Worm (Caenorhabditis elegans) whole organism, L3 larva: ENCODE data around the gene cyp-13A12.

ENCODE experiments used
- R02D3.7 ChIP-seq: fragments of 150-350 bp; optimal IDR thresholded peaks from 2 replicates; lab custom pipeline; 2014; ENCODE audit warnings: missing biosample characterization, missing genetic modification characterization
- ZK546.5 ChIP-seq: sonication (generic microtip); optimal IDR thresholded peaks from 2 replicates; lab custom pipeline; 2017; ENCODE audit warnings: missing biosample characterization, missing genetic modification characterization
- aly-2 ChIP-seq: fragments of 150-350 bp; optimal IDR thresholded peaks from 2 replicates; lab custom pipeline; 2014; ENCODE audit warnings: missing biosample characterization, missing genetic modification characterization
- ama-1 ChIP-seq: fragments of 150-350 bp; optimal IDR thresholded peaks from 2 replicates; lab custom pipeline; 2018
- ceh-16 ChIP-seq: sonication (generic microtip); optimal IDR thresholded peaks from 2 replicates; lab custom pipeline; 2017; ENCODE audit warnings: missing biosample characterization, missing genetic modification characterization
- ceh-28 ChIP-seq: fragments of 150-350 bp; optimal IDR thresholded peaks from 2 replicates; lab custom pipeline; 2014; ENCODE audit warnings: missing biosample characterization, missing genetic modification reagents, missing genetic modification characterization
- ceh-82 ChIP-seq: fragments of 150-350 bp; optimal IDR thresholded peaks from 2 replicates; lab custom pipeline; 2014; ENCODE audit warnings: missing biosample characterization, missing genetic modification characterization
- ceh-9 ChIP-seq: sonication (generic microtip); optimal IDR thresholded peaks from 2 replicates; lab custom pipeline; 2018; ENCODE audit warnings: missing biosample characterization, missing genetic modification characterization
- daf-12 ChIP-seq: fragments of 150-350 bp; optimal IDR thresholded peaks from 2 replicates; lab custom pipeline; 2014; ENCODE audit warnings: missing biosample characterization, missing genetic modification reagents, missing genetic modification characterization
- egl-27 ChIP-seq: sonication (generic microtip); optimal IDR thresholded peaks from 4 replicates; lab custom pipeline; 2017; ENCODE audit warnings: missing biosample characterization, missing genetic modification reagents, missing genetic modification characterization
- egl-5 ChIP-seq: fragments of 150-350 bp; optimal IDR thresholded peaks from 2 replicates; lab custom pipeline; 2017; ENCODE audit warnings: missing biosample characterization, missing genetic modification reagents, missing genetic modification characterization, inconsistent platforms
- elt-1 ChIP-seq: fragments of 150-350 bp; optimal IDR thresholded peaks from 2 replicates; lab custom pipeline; 2014; ENCODE audit warnings: missing biosample characterization, missing genetic modification characterization
- elt-2 ChIP-seq: sonication (generic microtip); optimal IDR thresholded peaks from 2 replicates; lab custom pipeline; 2016; ENCODE audit warnings: missing genetic modification reagents, mild to moderate bottlenecking, missing genetic modification characterization, missing compliant biosample characterization
- elt-3 ChIP-seq, 3 experiments: fragments of 150-350 bp in 1 of 3; sonication (generic microtip) in 2 of 3; optimal IDR thresholded peaks; 2 replicates in 2 of 3; 4 replicates in 1 of 3; lab custom pipeline; 2014 to 2017; ENCODE audit warnings: missing biosample characterization in 3 of 3, missing genetic modification characterization in 3 of 3
- eor-1 ChIP-seq, 2 experiments: fragments of 150-350 bp; optimal IDR thresholded peaks; 2 replicates each; lab custom pipeline; 2014 to 2018; ENCODE audit warnings: missing biosample characterization in 2 of 2, missing genetic modification characterization in 2 of 2
- fkh-10 ChIP-seq: sonication (generic microtip); optimal IDR thresholded peaks from 2 replicates; lab custom pipeline; 2017; ENCODE audit warnings: missing biosample characterization, missing genetic modification reagents, missing genetic modification characterization
- fkh-2 ChIP-seq: fragments of 150-350 bp; optimal IDR thresholded peaks from 2 replicates; lab custom pipeline; 2014; ENCODE audit warnings: missing biosample characterization, missing genetic modification reagents, missing genetic modification characterization
- fos-1 ChIP-seq: fragments of 150-350 bp; optimal IDR thresholded peaks from 2 replicates; lab custom pipeline; 2014; ENCODE audit warnings: missing biosample characterization, missing genetic modification characterization
- hmg-11 ChIP-seq: sonication (generic microtip); optimal IDR thresholded peaks from 2 replicates; lab custom pipeline; 2016; ENCODE audit warnings: missing genetic modification characterization, missing compliant biosample characterization
- jun-1 ChIP-seq: fragments of 150-350 bp; optimal IDR thresholded peaks from 2 replicates; lab custom pipeline; 2014; ENCODE audit warnings: missing biosample characterization, missing genetic modification reagents, missing genetic modification characterization
- lin-15B ChIP-seq: fragments of 150-350 bp; optimal IDR thresholded peaks from 2 replicates; lab custom pipeline; 2014; ENCODE audit warnings: missing biosample characterization, missing genetic modification characterization
- lin-39 ChIP-seq: fragments of 150-350 bp; optimal IDR thresholded peaks from 2 replicates; lab custom pipeline; 2018; ENCODE audit warnings: missing biosample characterization, missing genetic modification reagents, missing genetic modification characterization
- lsy-12 ChIP-seq: sonication (generic microtip); optimal IDR thresholded peaks from 2 replicates; lab custom pipeline; 2016; ENCODE audit warnings: mild to moderate bottlenecking, missing genetic modification characterization, missing compliant biosample characterization
- mdl-1 ChIP-seq: fragments of 150-350 bp; optimal IDR thresholded peaks from 2 replicates; lab custom pipeline; 2014; ENCODE audit warnings: missing biosample characterization, missing genetic modification characterization
- mml-1 ChIP-seq: fragments of 150-350 bp; sonication (generic microtip); optimal IDR thresholded peaks from 3 replicates; lab custom pipeline; 2014; ENCODE audit warnings: missing biosample characterization, missing genetic modification characterization
- nfya-1 ChIP-seq: sonication (generic microtip); optimal IDR thresholded peaks from 2 replicates; lab custom pipeline; 2017; ENCODE audit warnings: missing genetic modification characterization, mild to moderate bottlenecking, missing compliant biosample characterization, antibody characterized with exemption, moderate library complexity; ENCODE audit not compliant: insufficient read depth
- nhr-11 ChIP-seq: fragments of 150-350 bp; optimal IDR thresholded peaks from 2 replicates; lab custom pipeline; 2014; ENCODE audit warnings: missing biosample characterization, missing genetic modification characterization
- nhr-12 ChIP-seq: fragments of 150-350 bp; optimal IDR thresholded peaks from 2 replicates; lab custom pipeline; 2014; ENCODE audit warnings: missing biosample characterization, missing genetic modification characterization
- nhr-23 ChIP-seq: fragments of 150-350 bp; optimal IDR thresholded peaks from 2 replicates; lab custom pipeline; 2014; ENCODE audit warnings: missing biosample characterization, missing genetic modification reagents, missing genetic modification characterization
- nhr-237 ChIP-seq: fragments of 150-350 bp; optimal IDR thresholded peaks from 2 replicates; lab custom pipeline; 2014; ENCODE audit warnings: missing biosample characterization, missing genetic modification characterization
- nhr-25 ChIP-seq: sonication (generic microtip); optimal IDR thresholded peaks from 2 replicates; lab custom pipeline; 2017; ENCODE audit warnings: missing biosample characterization, missing genetic modification characterization
- nhr-28 ChIP-seq: fragments of 150-350 bp; optimal IDR thresholded peaks from 2 replicates; lab custom pipeline; 2014; ENCODE audit warnings: missing biosample characterization, missing genetic modification characterization
- nhr-43 ChIP-seq: sonication (generic microtip); optimal IDR thresholded peaks from 2 replicates; lab custom pipeline; 2016; ENCODE audit warnings: mild to moderate bottlenecking, missing genetic modification characterization, missing compliant biosample characterization; ENCODE audit not compliant: poor library complexity, severe bottlenecking
- nhr-67 ChIP-seq: fragments of 150-350 bp; optimal IDR thresholded peaks from 2 replicates; lab custom pipeline; 2014; ENCODE audit warnings: missing biosample characterization, missing genetic modification characterization
- nhr-76 ChIP-seq: fragments of 150-350 bp; sonication (generic microtip); optimal IDR thresholded peaks from 5 replicates; lab custom pipeline; 2014; ENCODE audit warnings: missing biosample characterization, missing genetic modification characterization
- nhr-77 ChIP-seq: fragments of 150-350 bp; optimal IDR thresholded peaks from 2 replicates; lab custom pipeline; 2014; ENCODE audit warnings: missing biosample characterization, missing genetic modification characterization
- pha-4 ChIP-seq: fragments of 150-350 bp; optimal IDR thresholded peaks from 2 replicates; lab custom pipeline; 2014; ENCODE audit warnings: missing biosample characterization, missing genetic modification reagents, missing genetic modification characterization
- pqm-1 ChIP-seq: fragments of 150-350 bp; optimal IDR thresholded peaks from 2 replicates; lab custom pipeline; 2017; ENCODE audit warnings: missing biosample characterization, missing genetic modification characterization, inconsistent platforms
- sea-2 ChIP-seq: fragments of 150-350 bp; sonication (generic microtip); optimal IDR thresholded peaks from 4 replicates; lab custom pipeline; 2014; ENCODE audit warnings: missing biosample characterization, missing genetic modification reagents, missing genetic modification characterization
- skn-1 ChIP-seq: fragments of 150-350 bp; optimal IDR thresholded peaks from 2 replicates; lab custom pipeline; 2014; ENCODE audit warnings: missing biosample characterization, missing genetic modification characterization
- snpc-4 ChIP-seq: fragments of 150-350 bp; optimal IDR thresholded peaks from 2 replicates; lab custom pipeline; 2014; ENCODE audit warnings: missing biosample characterization, missing genetic modification characterization
- tbx-2 ChIP-seq: sonication (generic microtip); optimal IDR thresholded peaks from 2 replicates; lab custom pipeline; 2016; ENCODE audit warnings: mild to moderate bottlenecking, missing genetic modification characterization, missing compliant biosample characterization
- unc-39 ChIP-seq: sonication (generic microtip); optimal IDR thresholded peaks from 4 replicates; lab custom pipeline; 2017; ENCODE audit warnings: missing biosample characterization, missing genetic modification characterization
- unc-62 ChIP-seq: fragments of 150-350 bp; sonication (generic microtip); optimal IDR thresholded peaks from 4 replicates; lab custom pipeline; 2014; ENCODE audit warnings: missing biosample characterization, missing genetic modification reagents, missing genetic modification characterization
- zag-1 ChIP-seq: fragments of 150-350 bp; optimal IDR thresholded peaks from 2 replicates; lab custom pipeline; 2014; ENCODE audit warnings: missing biosample characterization, missing genetic modification characterization
- ztf-11 ChIP-seq: fragments of 150-350 bp; optimal IDR thresholded peaks from 2 replicates; lab custom pipeline; 2014; ENCODE audit warnings: missing biosample characterization, missing genetic modification characterization
- ztf-4 ChIP-seq: fragments of 150-350 bp; optimal IDR thresholded peaks from 2 replicates; lab custom pipeline; 2014; ENCODE audit warnings: missing biosample characterization, missing genetic modification characterization

cyp-13A12 gene

DNA sequence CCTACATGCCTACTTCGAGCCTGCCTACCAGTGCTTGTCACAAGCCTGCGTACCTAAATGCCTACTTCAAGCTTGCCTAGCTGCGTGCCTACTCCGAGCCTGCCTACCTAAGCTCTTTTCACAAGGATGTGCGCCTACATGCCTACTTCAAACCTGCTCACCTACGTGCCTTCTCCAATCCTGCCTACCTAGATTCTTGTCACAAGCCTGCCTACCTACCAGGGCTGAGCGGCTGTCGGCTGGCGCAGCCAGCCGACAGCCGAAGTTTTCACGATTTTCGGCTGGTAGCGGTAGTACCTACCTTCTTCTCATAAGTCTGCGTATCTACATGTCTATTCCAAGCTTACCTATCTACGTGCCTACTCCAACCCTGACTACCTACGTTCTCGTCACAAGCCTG lies 37.4 kb downstream of the cyp-13A12 start:
- TF ChIP-seq jun-1 (tag; lab: Kevin White, UChicago) = no peak
- TF ChIP-seq R02D3.7 = no peak
- no peak for TF ChIP-seq lsy-12 (tag; lab: Kevin White, UChicago)
- TF ChIP-seq unc-62 (GFP tag; lab: Kevin White, UChicago) = no peak
- TF ChIP-seq aly-2 (tag; lab: Kevin White, UChicago) = no peak
- TF ChIP-seq zag-1 (tag; lab: Kevin White, UChicago) = no peak
- TF ChIP-seq ama-1 (lab: Kevin White, UChicago) = no peak
- no peak for TF ChIP-seq ceh-28 (tag; lab: Kevin White, UChicago)

ce11 chrIII:13062414-13062965 lies 38.1 kb downstream of the cyp-13A12 start:
- TF ChIP-seq nhr-25 (peak; percentile 90), nhr-76 (tag; lab: Kevin White, UChicago) (no peak), egl-27 (tag; lab: Kevin White, UChicago) (peak; percentile 89), hmg-11 (peak; percentile 99), elt-1 (tag; lab: Kevin White, UChicago) (peak; percentile 84), zag-1 (tag; lab: Kevin White, UChicago) (peak; percentile 38), mml-1 (tag; lab: Kevin White, UChicago) (no peak), tbx-2 (peak; percentile 83), nfya-1 (tag; lab: Kevin White, UChicago) (peak; percentile 97), sea-2 (peak; percentile 6), mdl-1 (tag; lab: Kevin White, UChicago) (peak; percentile 61), lin-39 (tag; lab: Kevin White, UChicago) (peak; percentile 97), daf-12 (tag; lab: Kevin White, UChicago) (no peak), pqm-1 (tag; lab: Kevin White, UChicago) (peak; percentile 41), fos-1 (tag; lab: Kevin White, UChicago) (peak; percentile 37), nhr-11 (tag; lab: Kevin White, UChicago) (peak; percentile 77), ZK546.5 (tag; lab: Kevin White, UChicago) (no peak), unc-39 (tag; lab: Kevin White, UChicago) (peak; percentile 49), nhr-12 (tag; lab: Kevin White, UChicago) (no peak), pha-4 (peak; percentile 97), unc-62 (GFP tag; lab: Kevin White, UChicago) (peak; percentile 87), ztf-4 (tag; lab: Kevin White, UChicago) (peak; percentile 75), ztf-11 (tag; lab: Kevin White, UChicago) (no peak), nhr-43 (peak; percentile 49), egl-5 (peak; percentile 97), snpc-4 (tag; lab: Kevin White, UChicago) (peak; percentile 65), elt-2 (tag; lab: Kevin White, UChicago) (peak; percentile 56), ceh-9 (tag; lab: Kevin White, UChicago) (no peak), skn-1 (tag; lab: Kevin White, UChicago) (peak; percentile 78), eor-1 (tag; optimal IDR thresholded peaks at IDR 0.05; lab: Kevin White, UChicago) (peak; percentile 60 to 64), jun-1 (tag; lab: Kevin White, UChicago) (peak; percentile 94), nhr-77 (peak; percentile 19), ceh-82 (tag; lab: Kevin White, UChicago) (peak; percentile 55), fkh-2 (tag; lab: Kevin White, UChicago) (peak; percentile 85), lsy-12 (tag; lab: Kevin White, UChicago) (peak; percentile 82), nhr-23 (peak; percentile 83), ceh-16 (tag; lab: Kevin White, UChicago) (no peak), aly-2 (tag; lab: Kevin White, UChicago) (peak; percentile 35), elt-3 (tag; optimal IDR thresholded peaks at IDR 0.05; lab: Kevin White, UChicago) (no peak), nhr-67 (tag; lab: Kevin White, UChicago) (no peak), nhr-28 (tag; lab: Kevin White, UChicago) (no peak), lin-15B (tag; lab: Kevin White, UChicago) (peak; percentile 66), fkh-10 (GFP tag; lab: Kevin White, UChicago) (peak; percentile 98), ama-1 (lab: Kevin White, UChicago) (peak; percentile 64), ceh-28 (tag; lab: Kevin White, UChicago) (peak; percentile 84), R02D3.7 (peak; percentile 80), nhr-237 (tag; lab: Kevin White, UChicago) (no peak)
